Worm (Caenorhabditis elegans): ENCODE results near the gene R02F11.10.
A peak's percentile ranks its signal among the peaks of the same experiment; 100 is the strongest.

Gene R02F11.10

DNA sequence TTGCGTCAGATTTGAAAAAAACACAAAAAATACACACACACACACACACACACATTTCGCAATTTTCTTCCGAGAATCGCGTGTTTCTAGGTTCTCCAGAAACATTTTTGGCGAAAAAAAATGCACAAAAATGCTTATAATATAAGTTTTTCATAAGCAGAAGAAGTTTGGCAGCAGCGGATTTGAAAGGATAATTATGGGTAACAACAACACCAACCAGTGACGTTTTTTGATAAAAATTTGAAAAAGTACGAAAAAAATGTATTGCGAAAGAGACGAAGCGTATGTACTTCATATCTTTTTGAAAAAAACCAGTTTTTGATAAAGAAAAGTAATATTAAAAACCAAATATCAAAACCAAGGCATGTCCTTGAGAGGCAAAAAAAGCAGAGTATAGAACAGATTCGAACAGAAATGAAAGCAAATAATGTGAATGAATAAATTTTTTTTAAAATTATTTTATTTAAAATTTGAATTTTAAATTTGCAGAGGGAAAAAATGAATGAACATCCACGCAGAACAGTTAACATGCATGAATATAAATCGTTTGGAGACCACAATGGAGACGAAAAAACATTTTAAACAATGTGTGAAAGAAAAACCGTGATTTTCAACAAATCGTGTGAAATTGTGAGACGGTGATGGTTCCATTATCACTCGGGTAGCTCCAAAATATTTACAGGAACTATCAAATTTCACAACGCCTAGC is 34.9 kb downstream of the R02F11.10 start (continued):
- no peak for TF ChIP-seq snpc-4 (GFP tag; optimal IDR thresholded peaks at IDR 0.05)
- peak in 2 of 4 experiments; percentile 30 to 37 for TF ChIP-seq snpc-4 (tag; optimal IDR thresholded peaks at IDR 0.05)
- no peak for TF ChIP-seq ztf-18 (tag; optimal IDR thresholded peaks at IDR 0.05)
- TF ChIP-seq pha-4 (tag; optimal IDR thresholded peaks at IDR 0.05) = no peak
- peak; percentile 32 for TF ChIP-seq T26A5.8 (tag; optimal IDR thresholded peaks at IDR 0.05)
- TF ChIP-seq lsl-1 (GFP tag; optimal IDR thresholded peaks at IDR 0.05) = peak; percentile 1
- 0 out of 2 replicates have a peak, but pooled peaks have one; percentile 31 for TF ChIP-seq Y53G8AR.9 (GFP tag; conservative IDR thresholded peaks at IDR 0.05)
- TF ChIP-seq bed-2 (GFP tag; IDR thresholded peaks at IDR 0.05) = no peak
- TF ChIP-seq B0336.3 (GFP tag; IDR thresholded peaks at IDR 0.05) = peak; percentile 85
- TF ChIP-seq nfya-2 (GFP tag; IDR thresholded peaks at IDR 0.05) = no peak
- peak; percentile 92 for TF ChIP-seq ztf-26 (tag; optimal IDR thresholded peaks at IDR 0.05)
- peak; percentile 48 for TF ChIP-seq fkh-3 (tag; optimal IDR thresholded peaks at IDR 0.05)
- no peak for TF ChIP-seq attf-3 (GFP tag; conservative IDR thresholded peaks at IDR 0.05)
- TF ChIP-seq ceh-79 (tag; optimal IDR thresholded peaks at IDR 0.05) = peak; percentile 85
- no peak for TF ChIP-seq ztf-28 (GFP tag; IDR thresholded peaks at IDR 0.05)
- TF ChIP-seq F33H1.4 (GFP tag; IDR thresholded peaks at IDR 0.05) = no peak
- no peak; the same call in 1 of the 2 replicates for TF ChIP-seq hmg-1.2 (GFP tag; IDR thresholded peaks at IDR 0.05)
- no peak for TF ChIP-seq him-1 (tag; optimal IDR thresholded peaks at IDR 0.05)
- TF ChIP-seq attf-5 (GFP tag; optimal IDR thresholded peaks at IDR 0.05) = peak; percentile 25
- TF ChIP-seq Y53F4B.3 (GFP tag; IDR thresholded peaks at IDR 0.05) = no peak
- TF ChIP-seq snpc-3.4 (tag; optimal IDR thresholded peaks at IDR 0.05) = no peak
- 0 out of 2 replicates have a peak, but pooled peaks have one; percentile 1 for TF ChIP-seq madf-3 (GFP tag; IDR thresholded peaks at IDR 0.05)
- no peak for TF ChIP-seq aptf-2 (GFP tag; conservative IDR thresholded peaks at IDR 0.05)
- TF ChIP-seq efl-1 (GFP tag; optimal IDR thresholded peaks at IDR 0.05) = no peak
- no peak for TF ChIP-seq ceh-91 (GFP tag; IDR thresholded peaks at IDR 0.05)
- TF ChIP-seq nhr-80 (tag; optimal IDR thresholded peaks at IDR 0.05) = no peak
- TF ChIP-seq dox-1 (GFP tag; IDR thresholded peaks at IDR 0.05) = no peak
- no peak for TF ChIP-seq sea-2 (GFP tag; IDR thresholded peaks at IDR 0.05)
- no peak for TF ChIP-seq mes-4 (tag; optimal IDR thresholded peaks at IDR 0.05)
- TF ChIP-seq nhr-90 (tag; optimal IDR thresholded peaks at IDR 0.05) = no peak
- TF ChIP-seq C17E4.6 (GFP tag; IDR thresholded peaks at IDR 0.05) = no peak
- TF ChIP-seq ztf-22 (GFP tag; optimal IDR thresholded peaks at IDR 0.05) = no peak
- peak; percentile 83 for TF ChIP-seq F57C9.4 (tag; optimal IDR thresholded peaks at IDR 0.05)
- TF ChIP-seq madf-6 (GFP tag; IDR thresholded peaks at IDR 0.05) = peak; percentile 44
- no peak for TF ChIP-seq ceh-27 (GFP tag; optimal IDR thresholded peaks at IDR 0.05)
- TF ChIP-seq akir-1 (GFP tag; optimal IDR thresholded peaks at IDR 0.05) = no peak
- TF ChIP-seq xnd-1 (tag; optimal IDR thresholded peaks at IDR 0.05) = peak; percentile 34
- TF ChIP-seq atf-7 (tag; optimal IDR thresholded peaks at IDR 0.05) = peak; percentile 87
- no peak for TF ChIP-seq sdz-38 (tag; optimal IDR thresholded peaks at IDR 0.05)
- TF ChIP-seq egrh-3 (GFP tag; IDR thresholded peaks at IDR 0.05) = no peak
- peak; percentile 46 for TF ChIP-seq K12H6.12 (tag; optimal IDR thresholded peaks at IDR 0.05)
- no peak for TF ChIP-seq ztf-25 (GFP tag; IDR thresholded peaks at IDR 0.05)
- TF ChIP-seq lin-54 (GFP tag; optimal IDR thresholded peaks at IDR 0.05) = peak; percentile 54
- peak; percentile 48; the same call in 1 of the 2 replicates for TF ChIP-seq hsf-1 (GFP tag; IDR thresholded peaks at IDR 0.05)
- TF ChIP-seq dpff-1 (tag; optimal IDR thresholded peaks at IDR 0.05) = peak; percentile 85
- no peak for TF ChIP-seq Y67H2A.10 (GFP tag; conservative IDR thresholded peaks at IDR 0.05)
- TF ChIP-seq F49E8.2 (tag; optimal IDR thresholded peaks at IDR 0.05; ENCODE audit: insufficient read depth) = peak; percentile 14
